Fruit fly (Drosophila melanogaster) whole organism, adult: ENCODE results near the gene CG13008.

Source experiments
- Crg-1 ChIP-seq: fragments of 200-800 bp; sonication (Bioruptor generic); optimal IDR thresholded peaks from 2 replicates; lab custom pipeline; 2016; ENCODE audit warnings: missing biosample characterization, missing genetic modification characterization
- cic ChIP-seq: fragments of 200-800 bp; sonication (Bioruptor generic); optimal IDR thresholded peaks from 2 replicates; lab custom pipeline; 2017; ENCODE audit warnings: missing biosample characterization, mild to moderate bottlenecking, missing genetic modification characterization, moderate library complexity

dm6 chrX:16692325-16692724, 18.8 kb upstream of the CG13008 start:
- TF ChIP-seq Crg-1 (GFP tag; lab: Kevin White, UChicago) (no peak), cic (GFP tag; lab: Kevin White, UChicago) (no peak)
